Worm (Caenorhabditis elegans) whole organism, young adult: ENCODE results near the gene Y73B6BL.44.

Source experiments
- Y53G8AR.9 ChIP-seq: fragments of 200-800 bp; sonication (Bioruptor generic); conservative IDR thresholded peaks from 2 replicates; pipeline ENCODE4 v1.3.6; 2022; ENCODE audit warnings: missing genetic modification reagents, missing genetic modification characterization, missing compliant biosample characterization
- Y67H2A.10 ChIP-seq: fragments of 200-800 bp; sonication (Bioruptor generic); conservative IDR thresholded peaks from 2 replicates; pipeline ENCODE4 v1.3.6; 2022; ENCODE audit warnings: missing genetic modification reagents, missing genetic modification characterization, missing compliant biosample characterization
- atf-7 ChIP-seq: sonication (generic microtip); optimal IDR thresholded peaks from 2 replicates; lab custom pipeline; 2017; ENCODE audit warnings: mild to moderate bottlenecking, missing genetic modification characterization, missing compliant biosample characterization
- dpl-1 ChIP-seq: fragments of 150-350 bp; optimal IDR thresholded peaks from 2 replicates; lab custom pipeline; 2014; ENCODE audit warnings: missing biosample characterization, missing genetic modification reagents, missing genetic modification characterization
- egrh-3 ChIP-seq: fragments of 200-800 bp; sonication (Bioruptor generic); IDR thresholded peaks from 2 replicates; pipeline ENCODE4 v1.3.6; 2022; ENCODE audit warnings: missing genetic modification reagents, missing genetic modification characterization, missing compliant biosample characterization
- gei-17 ChIP-seq: fragments of 200-800 bp; sonication (Bioruptor generic); optimal IDR thresholded peaks from 2 replicates; lab custom pipeline; 2018; ENCODE audit warnings: mild to moderate bottlenecking, missing genetic modification characterization, missing compliant biosample characterization
- madf-3 ChIP-seq: fragments of 200-800 bp; sonication (Bioruptor generic); IDR thresholded peaks from 2 replicates; pipeline ENCODE4 v1.3.6; 2022; ENCODE audit warnings: missing genetic modification reagents, missing genetic modification characterization, missing compliant biosample characterization
- mxl-1 ChIP-seq: sonication (generic microtip); optimal IDR thresholded peaks from 2 replicates; lab custom pipeline; 2016; ENCODE audit warnings: missing genetic modification characterization, missing compliant biosample characterization
- nhr-179 ChIP-seq: sonication (generic microtip); optimal IDR thresholded peaks from 2 replicates; lab custom pipeline; 2016; ENCODE audit warnings: mild to moderate bottlenecking, missing genetic modification characterization, missing compliant biosample characterization
- nhr-90 ChIP-seq: sonication (generic microtip); optimal IDR thresholded peaks from 2 replicates; lab custom pipeline; 2016; ENCODE audit warnings: missing genotype, mild to moderate bottlenecking, missing genetic modification characterization, missing compliant biosample characterization
- sea-2 ChIP-seq: fragments of 200-800 bp; sonication (Bioruptor generic); IDR thresholded peaks from 2 replicates; pipeline ENCODE4 v1.3.6; 2022; ENCODE audit warnings: missing genetic modification characterization, missing compliant biosample characterization
- somi-1 ChIP-seq: fragments of 200-800 bp; sonication (Bioruptor generic); optimal IDR thresholded peaks from 2 replicates; lab custom pipeline; 2018; ENCODE audit warnings: mild to moderate bottlenecking, missing genetic modification characterization, missing compliant biosample characterization
- tbx-9 ChIP-seq: sonication (generic microtip); optimal IDR thresholded peaks from 2 replicates; lab custom pipeline; 2016; ENCODE audit warnings: borderline replicate concordance, missing genetic modification characterization, inconsistent platforms, missing compliant biosample characterization
- unc-62 ChIP-seq: fragments of 150-350 bp; optimal IDR thresholded peaks from 2 replicates; lab custom pipeline; 2014; ENCODE audit warnings: missing biosample characterization, missing genetic modification reagents, missing genetic modification characterization

ce11 chrIV:6473140-6473539 lies 20.3 kb upstream of the Y73B6BL.44 start, which contains the start of gene Y73B6BL.27:
- TF ChIP-seq unc-62 (GFP tag; lab: Kevin White, UChicago) (no peak), atf-7 (no peak), dpl-1 (no peak), madf-3 (GFP tag; lab: Robert Waterston, UW) (no peak), nhr-179 (tag; lab: Kevin White, UChicago) (no peak), mxl-1 (tag; lab: Kevin White, UChicago) (no peak), egrh-3 (GFP tag; lab: Robert Waterston, UW) (no peak), somi-1 (GFP tag; lab: Kevin White, UChicago) (no peak), tbx-9 (tag; lab: Kevin White, UChicago) (no peak), nhr-90 (no peak), Y67H2A.10 (GFP tag; lab: Robert Waterston, UW) (no peak), sea-2 (GFP tag; lab: Robert Waterston, UW) (no peak), Y53G8AR.9 (GFP tag; lab: Robert Waterston, UW) (no peak), gei-17 (GFP tag; lab: Kevin White, UChicago) (no peak)
